Worm (Caenorhabditis elegans) whole organism, early embryonic: Measurements from ENCODE around the gene zipt-17.

Experiments
- B0310.2 ChIP-seq: sonication (generic microtip); optimal IDR thresholded peaks from 2 replicates; lab custom pipeline; 2016; ENCODE audit warnings: mild to moderate bottlenecking, missing genetic modification characterization, missing compliant biosample characterization
- ama-1 ChIP-seq: fragments of 150-350 bp; optimal IDR thresholded peaks from 2 replicates; lab custom pipeline; 2014
- ceh-13 ChIP-seq: fragments of 200-800 bp; sonication (Bioruptor generic); optimal IDR thresholded peaks from 2 replicates; lab custom pipeline; 2018; ENCODE audit warnings: mild to moderate bottlenecking, missing genetic modification characterization, missing compliant biosample characterization
- ceh-36 ChIP-seq: sonication (generic microtip); optimal IDR thresholded peaks from 2 replicates; lab custom pipeline; 2016; ENCODE audit warnings: missing genetic modification characterization, inconsistent platforms, missing compliant biosample characterization
- ets-7 ChIP-seq: sonication (generic microtip); optimal IDR thresholded peaks from 2 replicates; lab custom pipeline; 2016; ENCODE audit warnings: missing genotype, missing genetic modification characterization, missing compliant biosample characterization
- sea-1 ChIP-seq: fragments of 200-800 bp; sonication (Bioruptor generic); conservative IDR thresholded peaks from 2 replicates; pipeline ENCODE4 v1.3.6; 2022; ENCODE audit warnings: missing genetic modification characterization, missing compliant biosample characterization
- tra-4 ChIP-seq: sonication (generic microtip); optimal IDR thresholded peaks from 2 replicates; lab custom pipeline; 2017; ENCODE audit warnings: missing genetic modification characterization, missing compliant biosample characterization

- TF ChIP-seq ama-1 (lab: Kevin White, UChicago) (no peak), ceh-13 (GFP tag; lab: Kevin White, UChicago) (no peak), ceh-36 (tag; lab: Kevin White, UChicago) (no peak), ets-7 (tag; lab: Kevin White, UChicago) (no peak), B0310.2 (tag; lab: Kevin White, UChicago) (no peak), tra-4 (no peak), sea-1 (GFP tag; lab: Robert Waterston, UW) (no peak)
Observed at ce11 chrIV:17346599-17347218, 20.5 kb downstream of the zipt-17 start, which contains the start of the genes clec-197 and clec-198.
